Worm (Caenorhabditis elegans) whole organism, L4 larva: ENCODE results near the gene mpdu-1.
A peak's percentile ranks its signal among the peaks of the same experiment; 100 is the strongest.
"Not testable (repeated sequence)": the region's sequence is repeated elsewhere in the genome, so short reads cannot be mapped to it uniquely, and the experiment has no call there.

Experiments used
- D1046.2 ChIP-seq: fragments of 200-800 bp; sonication (Bioruptor generic); IDR thresholded peaks from 2 replicates; pipeline ENCODE4 v1.3.6; 2022; ENCODE audit warnings: missing genetic modification characterization, missing compliant biosample characterization
- F26F4.8 ChIP-seq: fragments of 200-800 bp; sonication (Bioruptor generic); conservative IDR thresholded peaks from 2 replicates; pipeline ENCODE4 v1.3.6; 2022; ENCODE audit warnings: missing genetic modification characterization, missing compliant biosample characterization
- F44E2.7 ChIP-seq: fragments of 200-800 bp; sonication (Bioruptor generic); IDR thresholded peaks from 2 replicates; pipeline ENCODE4 v2.1.2; 2022; ENCODE audit warnings: missing genetic modification characterization, missing compliant biosample characterization
- F49E8.2 ChIP-seq: sonication (generic microtip); optimal IDR thresholded peaks from 2 replicates; lab custom pipeline; 2016; ENCODE audit warnings: missing compliant biosample characterization, mild to moderate bottlenecking, missing genetic modification characterization, borderline replicate concordance
- Y105C5A.15 ChIP-seq: fragments of 200-800 bp; sonication (Bioruptor generic); IDR thresholded peaks from 2 replicates; pipeline ENCODE4 v1.3.6; 2022; ENCODE audit warnings: missing genetic modification characterization, missing compliant biosample characterization
- ceh-28 ChIP-seq: fragments of 150-350 bp; optimal IDR thresholded peaks from 2 replicates; lab custom pipeline; 2014; ENCODE audit warnings: missing biosample characterization, missing genetic modification reagents, missing genetic modification characterization
- cey-2 ChIP-seq: sonication (generic microtip); optimal IDR thresholded peaks from 3 replicates; lab custom pipeline; 2017; ENCODE audit warnings: missing genetic modification characterization, mild to moderate bottlenecking, missing compliant biosample characterization, antibody characterized with exemption, borderline replicate concordance; ENCODE audit not compliant: insufficient read depth
- dmd-8 ChIP-seq: fragments of 200-800 bp; sonication (Bioruptor generic); IDR thresholded peaks from 2 replicates; pipeline ENCODE4 v1.3.6; 2022; ENCODE audit warnings: missing genetic modification characterization, missing compliant biosample characterization
- dmd-9 ChIP-seq: fragments of 200-800 bp; sonication (Bioruptor generic); IDR thresholded peaks from 2 replicates; pipeline ENCODE4 v1.3.6; 2022; ENCODE audit warnings: missing genetic modification reagents, missing genetic modification characterization, missing compliant biosample characterization
- gei-8 ChIP-seq: fragments of 200-800 bp; sonication (Bioruptor generic); optimal IDR thresholded peaks from 2 replicates; lab custom pipeline; 2018; ENCODE audit warnings: mild to moderate bottlenecking, missing genetic modification characterization, missing compliant biosample characterization
- hlh-30 ChIP-seq: sonication (generic microtip); optimal IDR thresholded peaks from 2 replicates; lab custom pipeline; 2017; ENCODE audit warnings: antibody characterized with exemption, mild to moderate bottlenecking, missing genetic modification characterization, missing compliant biosample characterization; ENCODE audit not compliant: insufficient read depth
- lim-7 ChIP-seq: fragments of 200-800 bp; sonication (Bioruptor generic); IDR thresholded peaks from 2 replicates; pipeline ENCODE4 v1.3.6; 2022; ENCODE audit warnings: missing genetic modification characterization, missing compliant biosample characterization
- lin-15B ChIP-seq: fragments of 150-350 bp; sonication (generic microtip); optimal IDR thresholded peaks from 3 replicates; lab custom pipeline; 2014; ENCODE audit warnings: missing biosample characterization, missing genetic modification characterization
- madf-5 ChIP-seq, 2 experiments: fragments of 200-800 bp; sonication (Bioruptor generic); IDR thresholded peaks; 2 replicates each; pipeline ENCODE4 v1.3.6; 2022; ENCODE audit warnings: missing compliant biosample characterization in 2 of 2, missing genetic modification characterization in 2 of 2
- madf-9 ChIP-seq: fragments of 200-800 bp; sonication (Bioruptor generic); conservative IDR thresholded peaks from 2 replicates; pipeline ENCODE4 v1.3.6; 2022; ENCODE audit warnings: missing genetic modification reagents, missing genetic modification characterization, missing compliant biosample characterization
- mep-1 ChIP-seq: fragments of 150-350 bp; sonication (generic microtip); optimal IDR thresholded peaks from 3 replicates; lab custom pipeline; 2014; ENCODE audit warnings: missing biosample characterization, missing genetic modification characterization
- mes-2 ChIP-seq: sonication (generic microtip); optimal IDR thresholded peaks from 2 replicates; lab custom pipeline; 2016; ENCODE audit warnings: missing genotype, mild to moderate bottlenecking, missing genetic modification characterization, missing compliant biosample characterization; ENCODE audit not compliant: poor library complexity, severe bottlenecking
- nhr-102 ChIP-seq: sonication (generic microtip); optimal IDR thresholded peaks from 2 replicates; lab custom pipeline; 2016; ENCODE audit warnings: mild to moderate bottlenecking, missing genetic modification characterization, moderate library complexity, missing compliant biosample characterization
- nhr-25 ChIP-seq: sonication (generic microtip); optimal IDR thresholded peaks from 2 replicates; lab custom pipeline; 2017; ENCODE audit warnings: missing genetic modification characterization, mild to moderate bottlenecking, missing compliant biosample characterization, antibody characterized with exemption, moderate library complexity, borderline replicate concordance; ENCODE audit not compliant: insufficient read depth
- nhr-41 ChIP-seq: fragments of 200-800 bp; sonication (Bioruptor generic); IDR thresholded peaks from 2 replicates; pipeline ENCODE4 v1.3.6; 2022; ENCODE audit warnings: missing genetic modification reagents, missing genetic modification characterization, missing compliant biosample characterization
- pha-4 ChIP-seq, 2 experiments: fragments of 150-350 bp in 1 of 2; fragments of 200-800 bp in 1 of 2; sonication (Bioruptor generic) in 1 of 2; IDR thresholded peaks in 1 of 2; optimal IDR thresholded peaks in 1 of 2; 2 replicates each; pipeline versions ENCODE4 v1.3.6 to Lab custom; 2014 to 2022; ENCODE audit warnings: missing genetic modification characterization in 2 of 2, missing genetic modification reagents in 2 of 2, missing biosample characterization in 1 of 2, missing compliant biosample characterization in 1 of 2
- sdz-12 ChIP-seq: fragments of 200-800 bp; sonication (Bioruptor generic); optimal IDR thresholded peaks from 2 replicates; lab custom pipeline; 2018; ENCODE audit warnings: mild to moderate bottlenecking, missing genetic modification characterization, missing compliant biosample characterization
- set-16 ChIP-seq: fragments of 200-800 bp; sonication (Bioruptor generic); IDR thresholded peaks from 2 replicates; pipeline ENCODE4 v1.3.6; 2022; ENCODE audit warnings: missing genetic modification reagents, missing genetic modification characterization, missing compliant biosample characterization
- snpc-1.2 ChIP-seq: fragments of 200-800 bp; sonication (Bioruptor generic); IDR thresholded peaks from 2 replicates; pipeline ENCODE4 v1.3.6; 2022; ENCODE audit warnings: missing genetic modification reagents, missing genetic modification characterization, missing compliant biosample characterization
- unc-39 ChIP-seq: sonication (generic microtip); optimal IDR thresholded peaks from 2 replicates; lab custom pipeline; 2017; ENCODE audit warnings: missing biosample characterization, missing genetic modification characterization
- unc-62 ChIP-seq, 3 experiments: fragments of 150-350 bp in 1 of 3; sonication (generic microtip); optimal IDR thresholded peaks in 2 of 3; peaks in 1 of 3; 1 replicate in 1 of 3; 2 replicates in 2 of 3; lab custom pipeline; 2014 to 2017; ENCODE audit warnings: missing biosample characterization in 3 of 3, missing genetic modification characterization in 3 of 3, missing genetic modification reagents in 3 of 3, missing genotype in 1 of 3
- zip-2 ChIP-seq: fragments of 150-350 bp; optimal IDR thresholded peaks from 2 replicates; lab custom pipeline; 2014; ENCODE audit warnings: missing biosample characterization, missing genetic modification characterization
- ztf-7 ChIP-seq: fragments of 150-350 bp; optimal IDR thresholded peaks from 2 replicates; lab custom pipeline; 2014; ENCODE audit warnings: missing biosample characterization, missing genetic modification characterization

Gene mpdu-1

DNA sequence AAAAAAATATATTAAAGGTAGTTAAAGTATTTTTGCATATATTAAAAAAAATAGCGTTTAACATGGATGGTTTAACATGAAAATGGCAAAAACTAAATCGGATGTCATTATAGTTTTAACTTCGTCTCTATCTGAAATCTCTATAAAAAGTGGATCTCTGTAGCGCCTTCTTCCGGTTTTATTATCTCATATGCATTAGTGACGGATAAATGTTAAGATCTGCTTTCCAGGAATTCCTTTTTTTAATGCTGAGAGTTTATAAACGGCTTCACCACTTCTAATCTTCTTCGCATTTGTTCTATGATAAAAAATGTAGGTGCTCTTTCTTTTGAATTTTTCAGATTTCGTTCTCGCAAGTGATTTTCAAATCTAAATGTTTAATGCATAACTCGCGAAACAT, 16.5 kb downstream of the mpdu-1 start:
- TF ChIP-seq unc-62 (GFP tag; optimal IDR thresholded peaks at IDR 0.05 in 1 of 2; lab: Kevin White, UChicago): peak in 1 of 2 experiments; percentile 16
- TF ChIP-seq unc-62 (tag; optimal IDR thresholded peaks at IDR 0.05; lab: Kevin White, UChicago): no peak
- no peak for TF ChIP-seq nhr-41

DNA sequence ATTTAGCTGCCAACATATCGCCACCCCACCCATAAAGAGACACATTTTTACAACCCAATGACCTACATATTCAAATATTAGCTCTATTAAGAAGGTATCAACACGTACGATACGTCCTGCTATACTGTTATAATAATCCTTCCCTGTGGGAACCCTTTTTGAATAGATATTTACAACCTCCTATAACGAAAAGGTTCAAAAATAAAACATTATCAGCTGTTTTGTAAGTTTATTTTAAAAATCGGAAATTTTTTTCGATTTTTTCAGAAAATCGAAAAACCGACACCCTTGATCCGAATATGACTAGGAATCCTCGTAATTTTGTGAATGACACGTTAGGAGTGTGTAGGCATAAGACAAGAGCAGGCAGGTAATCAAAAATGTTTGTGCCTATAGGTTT, 18.0 kb downstream of the mpdu-1 start, which contains the start of gene C08D8.7:
C08D8.7 (plus strand) TSS at position 301 of the 400 bp plus-strand sequence.
- peak in 1 of 2 experiments; percentile 27 for TF ChIP-seq unc-62 (GFP tag; optimal IDR thresholded peaks at IDR 0.05 in 1 of 2; lab: Kevin White, UChicago)
- TF ChIP-seq unc-62 (tag; optimal IDR thresholded peaks at IDR 0.05; lab: Kevin White, UChicago): not testable (repeated sequence)

DNA sequence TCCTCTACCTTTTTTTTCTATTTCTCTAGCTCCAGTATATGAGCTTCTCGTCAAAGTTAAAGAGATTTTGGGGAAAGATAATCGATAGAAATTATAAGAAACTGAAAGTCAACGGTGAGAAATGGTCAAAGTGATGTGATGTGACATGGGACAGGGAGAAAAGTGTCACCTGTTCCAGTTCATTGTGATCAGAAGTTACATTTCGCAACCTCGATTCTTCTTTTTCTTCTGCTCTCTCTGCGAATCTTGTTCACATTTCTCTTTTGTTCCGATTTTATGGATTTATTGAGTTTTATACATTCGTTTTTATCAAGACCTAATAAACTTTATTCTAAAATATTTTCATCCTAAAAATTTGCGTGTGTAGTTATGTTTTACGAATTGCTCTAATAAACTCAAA, 23.3 kb downstream of the mpdu-1 start:
- no peak for TF ChIP-seq mep-1 (tag; lab: Kevin White, UChicago)
- no peak for TF ChIP-seq dmd-8
- TF ChIP-seq unc-62 (GFP tag; optimal IDR thresholded peaks at IDR 0.05 in 1 of 2; lab: Kevin White, UChicago): peak in 1 of 2 experiments; percentile 45
- no peak for TF ChIP-seq unc-62 (tag; optimal IDR thresholded peaks at IDR 0.05; lab: Kevin White, UChicago)
- TF ChIP-seq hlh-30 (tag; lab: Kevin White, UChicago): peak; percentile 32
- no peak for TF ChIP-seq zip-2 (tag; lab: Kevin White, UChicago)

DNA sequence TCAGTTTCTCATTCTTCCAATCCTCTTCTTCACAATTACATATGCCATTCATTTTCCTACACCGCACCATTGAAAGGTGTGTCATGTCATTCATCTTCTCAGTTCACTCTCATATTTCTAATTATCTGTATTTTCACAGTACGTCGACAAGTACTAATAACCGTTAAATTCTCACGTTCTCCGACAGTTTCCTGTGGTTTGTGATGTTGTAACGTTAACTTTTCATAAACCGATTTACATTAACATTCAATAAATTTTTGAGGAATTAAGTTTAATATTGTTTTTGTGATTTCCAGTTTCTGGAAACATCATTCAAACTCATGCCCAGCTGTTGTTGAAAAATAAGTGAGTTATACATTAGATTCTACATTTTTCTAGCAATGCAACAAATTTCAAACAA, 24.6 kb downstream of the mpdu-1 start, which contains the start of gene tmd-2:
tmd-2 (plus strand) TSS at position 301 of the 400 bp plus-strand sequence.
- TF ChIP-seq mes-2 (no peak), dmd-9 (GFP tag; lab: Robert Waterston, UW) (no peak), ceh-28 (tag; lab: Kevin White, UChicago) (no peak), unc-39 (no peak), nhr-102 (tag; lab: Kevin White, UChicago) (no peak), sdz-12 (GFP tag; lab: Kevin White, UChicago) (no peak), nhr-25 (tag; lab: Kevin White, UChicago) (no peak), snpc-1.2 (GFP tag; lab: Robert Waterston, UW) (no peak), ztf-7 (tag; lab: Kevin White, UChicago) (no peak), pha-4 (GFP tag; IDR thresholded peaks at IDR 0.05; lab: Robert Waterston, UW) (no peak), pha-4 (tag; optimal IDR thresholded peaks at IDR 0.05; lab: Kevin White, UChicago) (no peak), F49E8.2 (no peak)

DNA sequence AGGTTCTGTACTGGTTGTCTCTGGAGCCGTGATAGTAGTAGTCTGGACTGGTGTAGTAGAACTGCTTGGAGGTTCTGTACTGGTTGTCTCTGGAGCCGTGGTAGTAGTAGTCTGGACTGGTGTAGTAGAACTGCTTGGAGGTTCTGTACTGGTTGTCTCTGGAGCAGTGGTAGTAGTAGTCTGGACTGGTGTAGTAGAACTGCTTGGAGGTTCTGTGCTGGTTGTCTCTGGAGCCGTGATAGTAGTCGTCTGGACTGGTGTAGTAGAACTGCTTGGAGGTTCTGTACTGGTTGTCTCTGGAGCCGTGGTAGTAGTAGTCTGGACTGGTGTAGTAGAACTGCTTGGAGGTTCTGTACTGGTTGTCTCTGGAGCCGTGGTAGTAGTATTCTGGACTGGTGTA, 29.6 kb downstream of the mpdu-1 start:
- TF ChIP-seq madf-9: 0 out of 2 replicates have a peak, but pooled peaks have one; percentile 47
- TF ChIP-seq D1046.2 (GFP tag; lab: Robert Waterston, UW): 0 out of 2 replicates have a peak, but pooled peaks have one; percentile 68
- TF ChIP-seq F26F4.8 (GFP tag; lab: Robert Waterston, UW): peak; percentile 84
- 0 out of 2 replicates have a peak, but pooled peaks have one; percentile 57 for TF ChIP-seq Y105C5A.15
- peak in 1 of 2 experiments; percentile 50; a peak in 1 of 4 replicates for TF ChIP-seq madf-5 (GFP tag; IDR thresholded peaks at IDR 0.05; lab: Robert Waterston, UW)
- peak; percentile 72; the same call in 1 of the 2 replicates for TF ChIP-seq dmd-8
- TF ChIP-seq snpc-1.2 (GFP tag; lab: Robert Waterston, UW): 0 out of 2 replicates have a peak, but pooled peaks have one; percentile 29
- peak; percentile 70 for TF ChIP-seq lim-7 (GFP tag; lab: Robert Waterston, UW)
- 0 out of 2 replicates have a peak, but pooled peaks have one; percentile 38 for TF ChIP-seq F44E2.7 (GFP tag; lab: Robert Waterston, UW)

- TF ChIP-seq set-16 (GFP tag; lab: Robert Waterston, UW) (peak; percentile 89), madf-9 (no peak), gei-8 (GFP tag; lab: Kevin White, UChicago) (no peak), cey-2 (no peak), lin-15B (no peak), snpc-1.2 (GFP tag; lab: Robert Waterston, UW) (no peak)
Observed at ce11 chrV:8327080-8327479, 31.9 kb downstream of the mpdu-1 start.
